Fruit fly (Drosophila melanogaster): ENCODE results near the gene hth.
A peak's percentile ranks its signal among the peaks of the same experiment; 100 is the strongest.

hth gene

dm6 chr3R:10584871-10585270 lies 54.5 kb downstream of the hth start:
- TF ChIP-seq CG14655 (GFP tag; optimal IDR thresholded peaks at IDR 0.05) (no peak), CG13204 (GFP tag; optimal IDR thresholded peaks at IDR 0.05) (no peak), CG8159 (tag; optimal IDR thresholded peaks at IDR 0.05) (no peak), Pif1A (GFP tag; optimal IDR thresholded peaks at IDR 0.05) (no peak), CG34367 (tag; optimal IDR thresholded peaks at IDR 0.05) (no peak), Ets98B (GFP tag; IDR thresholded peaks at IDR 0.05) (peak; percentile 15; the same call in 1 of the 2 replicates), CG8301 (tag; optimal IDR thresholded peaks at IDR 0.05) (no peak), CG32121 (GFP tag; IDR thresholded peaks at IDR 0.05) (0 out of 2 replicates have a peak, but pooled peaks have one; percentile 8), CG4496 (GFP tag; IDR thresholded peaks at IDR 0.05) (no peak), CG15710 (tag; optimal IDR thresholded peaks at IDR 0.05) (no peak), CG17806 (tag; optimal IDR thresholded peaks at IDR 0.05) (no peak), Snoo (tag; optimal IDR thresholded peaks at IDR 0.05) (no peak)

DNA sequence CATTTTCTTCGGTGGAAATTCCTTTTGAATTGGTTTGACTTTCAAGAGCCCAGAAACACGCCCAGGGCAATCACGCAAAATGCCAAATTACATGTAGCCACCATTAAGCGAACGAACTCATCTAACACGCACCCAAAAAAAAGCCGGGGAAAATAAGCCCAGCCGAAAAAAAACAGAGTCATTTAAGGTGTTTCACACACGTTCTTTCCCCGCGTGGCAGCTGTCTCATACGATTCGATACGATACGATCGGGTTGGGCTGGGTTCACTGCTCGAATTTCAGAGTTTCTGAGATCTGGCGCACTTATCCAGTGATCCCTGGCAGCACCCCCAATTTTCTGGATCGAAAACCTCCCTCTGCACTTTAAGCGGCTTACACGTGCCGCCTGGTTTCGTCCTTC lies 59.0 kb downstream of the hth start:
- no peak for TF ChIP-seq CG9948 (tag; optimal IDR thresholded peaks at IDR 0.05)
- no peak for TF ChIP-seq Pif1B (GFP tag; optimal IDR thresholded peaks at IDR 0.05)
- TF ChIP-seq CG34367 (tag; optimal IDR thresholded peaks at IDR 0.05) = no peak
- no peak for TF ChIP-seq CG8159 (tag; optimal IDR thresholded peaks at IDR 0.05)
- no peak for TF ChIP-seq Snoo (tag; optimal IDR thresholded peaks at IDR 0.05)
- TF ChIP-seq fd96Ca (GFP tag; IDR thresholded peaks at IDR 0.05) = no peak
- TF ChIP-seq Ets98B (GFP tag; IDR thresholded peaks at IDR 0.05) = no peak
- TF ChIP-seq gl (tag; optimal IDR thresholded peaks at IDR 0.05) = no peak

dm6 chr3R:10579525-10579924 lies 59.8 kb downstream of the hth start:
- TF ChIP-seq Ets98B (GFP tag; IDR thresholded peaks at IDR 0.05) = no peak
- TF ChIP-seq Pif1A (GFP tag; optimal IDR thresholded peaks at IDR 0.05) = peak; percentile 35
- TF ChIP-seq CG8159 (tag; optimal IDR thresholded peaks at IDR 0.05) = peak; percentile 6
- no peak for TF ChIP-seq EcR (GFP tag; optimal IDR thresholded peaks at IDR 0.05)
- TF ChIP-seq Pif1B (GFP tag; optimal IDR thresholded peaks at IDR 0.05) = no peak
- peak; percentile 55 for TF ChIP-seq Snoo (tag; optimal IDR thresholded peaks at IDR 0.05)
- no peak for TF ChIP-seq CG9948 (tag; optimal IDR thresholded peaks at IDR 0.05)
- no peak for TF ChIP-seq CG14655 (GFP tag; optimal IDR thresholded peaks at IDR 0.05)
- TF ChIP-seq CG10348 (GFP tag; IDR thresholded peaks at IDR 0.05) = no peak
- TF ChIP-seq gl (tag; optimal IDR thresholded peaks at IDR 0.05) = no peak
- no peak for TF ChIP-seq CG12605 (GFP tag; IDR thresholded peaks at IDR 0.05)

DNA sequence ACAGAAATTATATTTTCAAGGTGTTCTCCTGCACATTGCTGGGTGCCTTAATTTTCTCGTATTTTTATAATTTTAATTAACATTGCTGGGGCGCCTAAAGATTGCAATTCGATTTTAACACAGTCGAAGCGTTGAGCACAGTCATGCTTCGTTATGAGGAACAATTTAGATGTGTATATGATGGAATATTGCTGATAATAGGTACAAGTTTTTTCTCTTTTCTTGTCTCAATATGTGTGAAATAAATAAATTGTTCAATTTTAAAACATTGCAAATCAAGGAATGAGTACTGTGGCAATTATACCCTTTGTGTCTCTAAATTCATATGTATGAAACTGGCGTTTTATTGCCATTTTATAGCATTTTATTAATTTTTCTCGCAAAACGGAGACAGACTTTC lies 64.8 kb downstream of the hth start:
- no peak for TF ChIP-seq CG4496 (GFP tag; IDR thresholded peaks at IDR 0.05)
- TF ChIP-seq CG17806 (tag; optimal IDR thresholded peaks at IDR 0.05) = peak; percentile 4
- TF ChIP-seq CG34367 (tag; optimal IDR thresholded peaks at IDR 0.05) = no peak
- TF ChIP-seq gl (tag; optimal IDR thresholded peaks at IDR 0.05) = no peak
- TF ChIP-seq CG14655 (GFP tag; optimal IDR thresholded peaks at IDR 0.05) = no peak
- TF ChIP-seq CG8159 (tag; optimal IDR thresholded peaks at IDR 0.05) = peak; percentile 30
- no peak for TF ChIP-seq CG32121 (GFP tag; IDR thresholded peaks at IDR 0.05)
- no peak for TF ChIP-seq D1 (tag; optimal IDR thresholded peaks at IDR 0.05)

DNA sequence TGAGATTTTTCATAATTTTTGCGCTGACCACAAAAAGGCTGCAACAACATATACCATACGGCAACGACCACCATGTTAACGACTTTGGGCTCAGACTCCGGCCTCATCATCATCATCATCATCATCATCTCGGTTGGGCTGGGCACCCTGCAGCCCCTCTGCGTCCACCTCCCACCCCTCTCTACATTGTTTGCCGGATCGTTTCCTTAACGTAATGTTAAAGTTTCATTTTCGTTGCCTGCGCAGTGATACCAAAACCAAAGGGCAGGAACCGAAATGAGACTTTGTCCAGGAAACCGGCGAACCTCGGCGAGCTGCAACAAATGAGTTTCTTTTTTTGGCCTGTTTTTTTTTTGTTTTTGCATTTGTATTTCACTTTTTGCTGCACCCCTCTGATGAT lies 65.7 kb downstream of the hth start:
- TF ChIP-seq CG4496 (GFP tag; IDR thresholded peaks at IDR 0.05) (no peak), EcR (GFP tag; optimal IDR thresholded peaks at IDR 0.05) (peak; percentile 5)

DNA sequence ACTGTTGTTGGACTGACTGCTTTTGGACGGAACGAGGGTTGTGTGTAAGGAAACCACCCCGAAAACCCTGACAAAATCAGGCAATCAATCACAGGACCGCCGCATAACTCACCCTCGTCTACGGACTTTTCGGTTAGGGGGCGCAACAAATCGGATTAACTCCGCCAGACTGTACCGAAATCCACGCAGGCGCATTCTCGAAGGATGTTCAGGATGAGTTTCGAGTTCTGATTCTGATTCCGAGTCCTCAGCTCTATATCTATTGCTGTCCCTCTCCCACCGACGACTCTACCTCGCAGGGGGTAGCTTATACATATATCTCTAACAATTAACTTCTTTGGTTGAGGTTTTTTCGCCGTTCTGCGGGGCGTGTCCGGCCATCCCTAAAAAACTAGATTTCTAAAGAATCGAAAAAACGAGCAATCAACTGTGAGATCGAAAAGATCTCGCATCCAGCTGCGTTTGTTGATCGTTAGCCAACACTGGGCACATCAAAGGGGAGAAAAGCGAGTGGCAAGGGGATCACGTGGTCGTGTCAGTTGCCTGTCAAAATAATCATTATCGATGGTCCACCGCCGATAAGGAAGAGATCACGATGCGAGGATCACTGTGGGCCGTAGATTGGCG lies 68.0 kb downstream of the hth start:
- TF ChIP-seq CG15710 (tag; optimal IDR thresholded peaks at IDR 0.05) (no peak), CG8159 (tag; optimal IDR thresholded peaks at IDR 0.05) (no peak), Pif1B (GFP tag; optimal IDR thresholded peaks at IDR 0.05) (no peak)

DNA sequence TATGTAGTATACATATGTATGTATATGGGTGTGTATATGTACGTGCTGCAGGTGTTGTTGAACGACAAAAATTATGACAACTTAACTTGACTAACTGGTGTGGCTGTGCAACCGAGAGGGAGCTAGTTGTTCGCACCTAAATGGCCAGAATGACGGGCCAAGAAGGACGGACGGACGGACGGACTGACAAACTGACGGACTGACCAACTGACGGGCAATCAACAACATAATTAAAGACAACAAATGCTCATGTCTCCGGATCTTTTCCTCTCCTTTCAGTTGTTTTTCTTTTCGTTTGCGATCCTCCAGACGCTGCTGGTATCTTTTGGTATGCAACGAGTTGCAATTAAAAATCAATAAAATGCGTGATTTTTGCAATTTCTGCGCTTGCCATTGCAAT lies 68.7 kb downstream of the hth start:
- no peak for TF ChIP-seq rn (GFP tag; IDR thresholded peaks at IDR 0.05)
- TF ChIP-seq CG4496 (GFP tag; IDR thresholded peaks at IDR 0.05) = no peak
- TF ChIP-seq Snoo (tag; optimal IDR thresholded peaks at IDR 0.05) = no peak
- TF ChIP-seq CG13204 (GFP tag; optimal IDR thresholded peaks at IDR 0.05) = no peak
- no peak for TF ChIP-seq CG8301 (tag; optimal IDR thresholded peaks at IDR 0.05)
- TF ChIP-seq CG15710 (tag; optimal IDR thresholded peaks at IDR 0.05) = no peak
- TF ChIP-seq EcR (GFP tag; optimal IDR thresholded peaks at IDR 0.05) = no peak

- no peak for TF ChIP-seq CG12605 (GFP tag; IDR thresholded peaks at IDR 0.05)
- no peak for TF ChIP-seq rn (GFP tag; IDR thresholded peaks at IDR 0.05)
- TF ChIP-seq CG15710 (tag; optimal IDR thresholded peaks at IDR 0.05) = no peak
- no peak for TF ChIP-seq Pif1A (GFP tag; optimal IDR thresholded peaks at IDR 0.05)
- TF ChIP-seq CG32121 (GFP tag; IDR thresholded peaks at IDR 0.05) = no peak
- no peak for TF ChIP-seq CG4496 (GFP tag; IDR thresholded peaks at IDR 0.05)
- no peak for TF ChIP-seq fd96Ca (GFP tag; IDR thresholded peaks at IDR 0.05)
- TF ChIP-seq CG8301 (tag; optimal IDR thresholded peaks at IDR 0.05) = peak; percentile 5
- TF ChIP-seq Pif1B (GFP tag; optimal IDR thresholded peaks at IDR 0.05) = no peak
- TF ChIP-seq EcR (GFP tag; optimal IDR thresholded peaks at IDR 0.05) = no peak
- TF ChIP-seq CG8159 (tag; optimal IDR thresholded peaks at IDR 0.05) = peak; percentile 14
- peak; percentile 24 for TF ChIP-seq CG14655 (GFP tag; optimal IDR thresholded peaks at IDR 0.05)
- TF ChIP-seq Ets98B (GFP tag; IDR thresholded peaks at IDR 0.05) = no peak
- TF ChIP-seq CG9948 (tag; optimal IDR thresholded peaks at IDR 0.05) = peak; percentile 4
- no peak for TF ChIP-seq gl (tag; optimal IDR thresholded peaks at IDR 0.05)
- TF ChIP-seq CG34367 (tag; optimal IDR thresholded peaks at IDR 0.05) = no peak
- no peak for TF ChIP-seq Snoo (tag; optimal IDR thresholded peaks at IDR 0.05)
- no peak for TF ChIP-seq CG10348 (GFP tag; IDR thresholded peaks at IDR 0.05)
- TF ChIP-seq CG17806 (tag; optimal IDR thresholded peaks at IDR 0.05) = no peak
- no peak for TF ChIP-seq CG13204 (GFP tag; optimal IDR thresholded peaks at IDR 0.05)
- TF ChIP-seq D1 (tag; optimal IDR thresholded peaks at IDR 0.05) = no peak
Measured at dm6 chr3R:10568537-10568936, 70.8 kb downstream of the hth start.

Measured in whole organism, pupa.